Worm (Caenorhabditis elegans) whole organism, L1 larva: ENCODE data around the gene col-185.

ENCODE experiments used
- C16A3.4 ChIP-seq: fragments of 150-350 bp; optimal IDR thresholded peaks from 2 replicates; lab custom pipeline; 2014; ENCODE audit warnings: missing biosample characterization, missing genetic modification characterization
- C34B4.2 ChIP-seq: sonication (generic microtip); optimal IDR thresholded peaks from 2 replicates; lab custom pipeline; 2017; ENCODE audit warnings: mild to moderate bottlenecking, missing genetic modification characterization, missing compliant biosample characterization
- aha-1 ChIP-seq: fragments of 150-350 bp; optimal IDR thresholded peaks from 2 replicates; lab custom pipeline; 2014; ENCODE audit warnings: missing biosample characterization, missing genetic modification characterization
- alr-1 ChIP-seq: fragments of 200-800 bp; sonication (Bioruptor generic); optimal IDR thresholded peaks from 2 replicates; lab custom pipeline; 2018; ENCODE audit warnings: borderline replicate concordance, mild to moderate bottlenecking, missing genetic modification characterization, missing compliant biosample characterization
- ama-1 ChIP-seq: fragments of 150-350 bp; optimal IDR thresholded peaks from 2 replicates; lab custom pipeline; 2014
- blmp-1 ChIP-seq: fragments of 150-350 bp; optimal IDR thresholded peaks from 2 replicates; lab custom pipeline; 2014; ENCODE audit warnings: missing biosample characterization, missing genetic modification characterization
- ceh-63 ChIP-seq: fragments of 200-800 bp; sonication (Bioruptor generic); optimal IDR thresholded peaks from 2 replicates; lab custom pipeline; 2018; ENCODE audit warnings: mild to moderate bottlenecking, missing genetic modification characterization, missing compliant biosample characterization
- ceh-8 ChIP-seq: fragments of 200-800 bp; sonication (Bioruptor generic); optimal IDR thresholded peaks from 2 replicates; lab custom pipeline; 2018; ENCODE audit warnings: mild to moderate bottlenecking, missing genetic modification characterization, moderate library complexity, missing compliant biosample characterization
- ceh-82 ChIP-seq, 3 experiments: fragments of 150-350 bp in 1 of 3; sonication (generic microtip) in 2 of 3; optimal IDR thresholded peaks; 2 replicates each; lab custom pipeline; 2014 to 2017; ENCODE audit warnings: missing biosample characterization in 3 of 3, missing genetic modification characterization in 3 of 3
- ces-1 ChIP-seq: fragments of 150-350 bp; optimal IDR thresholded peaks from 2 replicates; lab custom pipeline; 2014; ENCODE audit warnings: missing biosample characterization, missing genetic modification reagents, missing genetic modification characterization
- dpl-1 ChIP-seq, 3 experiments: fragments of 150-350 bp in 2 of 3; sonication (generic microtip) in 1 of 3; optimal IDR thresholded peaks; 2 replicates each; lab custom pipeline; 2014 to 2017; ENCODE audit warnings: missing biosample characterization in 3 of 3, missing genetic modification characterization in 3 of 3, missing genetic modification reagents in 3 of 3
- efl-1 ChIP-seq, 4 experiments: fragments of 150-350 bp; optimal IDR thresholded peaks in 3 of 4; peaks in 1 of 4; 1 replicate in 1 of 4; 2 replicates in 3 of 4; lab custom pipeline; 2014; ENCODE audit warnings: missing biosample characterization in 2 of 4, missing genetic modification characterization in 2 of 4, missing genetic modification reagents in 2 of 4
- egl-13 ChIP-seq: sonication (generic microtip); optimal IDR thresholded peaks from 2 replicates; lab custom pipeline; 2016; ENCODE audit warnings: missing genotype, missing genetic modification reagents, missing genetic modification characterization, missing compliant biosample characterization
- elt-2 ChIP-seq: sonication (generic microtip); optimal IDR thresholded peaks from 2 replicates; lab custom pipeline; 2016; ENCODE audit warnings: missing genetic modification characterization, mild to moderate bottlenecking, inconsistent platforms, missing compliant biosample characterization, missing genetic modification reagents
- ets-5 ChIP-seq: fragments of 200-800 bp; sonication (Bioruptor generic); IDR thresholded peaks from 2 replicates; pipeline ENCODE4 v1.3.6; 2022; ENCODE audit warnings: missing genetic modification characterization, missing compliant biosample characterization
- fkh-8 ChIP-seq: sonication (generic microtip); optimal IDR thresholded peaks from 2 replicates; lab custom pipeline; 2016; ENCODE audit warnings: mild to moderate bottlenecking, missing genetic modification characterization, missing compliant biosample characterization
- fos-1 ChIP-seq: fragments of 150-350 bp; optimal IDR thresholded peaks from 2 replicates; lab custom pipeline; 2014; ENCODE audit warnings: missing biosample characterization, missing genetic modification characterization
- grh-1 ChIP-seq: fragments of 200-800 bp; sonication (Bioruptor generic); IDR thresholded peaks from 2 replicates; pipeline ENCODE4 v1.3.6; 2022; ENCODE audit warnings: missing genetic modification reagents, missing genetic modification characterization, missing compliant biosample characterization
- hlh-17 ChIP-seq: fragments of 200-800 bp; sonication (Bioruptor generic); optimal IDR thresholded peaks from 2 replicates; lab custom pipeline; 2018; ENCODE audit warnings: missing genetic modification characterization, mild to moderate bottlenecking, missing compliant biosample characterization, moderate library complexity, borderline replicate concordance
- hlh-4 ChIP-seq: sonication (generic microtip); optimal IDR thresholded peaks from 2 replicates; lab custom pipeline; 2016; ENCODE audit warnings: mild to moderate bottlenecking, missing genetic modification characterization, missing compliant biosample characterization
- irx-1 ChIP-seq: sonication (generic microtip); optimal IDR thresholded peaks from 2 replicates; lab custom pipeline; 2016; ENCODE audit warnings: missing genetic modification characterization, missing compliant biosample characterization
- jun-1 ChIP-seq: fragments of 150-350 bp; optimal IDR thresholded peaks from 2 replicates; lab custom pipeline; 2014; ENCODE audit warnings: missing biosample characterization, missing genetic modification reagents, missing genetic modification characterization
- lin-13 ChIP-seq: fragments of 150-350 bp; optimal IDR thresholded peaks from 2 replicates; lab custom pipeline; 2014; ENCODE audit warnings: missing biosample characterization, missing genetic modification reagents, missing genetic modification characterization
- lin-35 ChIP-seq, 2 experiments: fragments of 150-350 bp; optimal IDR thresholded peaks; 2 replicates each; lab custom pipeline; 2014; ENCODE audit warnings: missing biosample characterization in 2 of 2, missing genetic modification characterization in 2 of 2, missing genetic modification reagents in 2 of 2
- lin-39 ChIP-seq: fragments of 150-350 bp; optimal IDR thresholded peaks from 2 replicates; lab custom pipeline; 2014; ENCODE audit warnings: missing biosample characterization, missing genetic modification reagents, missing genetic modification characterization
- mdl-1 ChIP-seq, 2 experiments: fragments of 150-350 bp; optimal IDR thresholded peaks; 2 replicates each; lab custom pipeline; 2014 to 2017; ENCODE audit warnings: missing biosample characterization in 2 of 2, missing genetic modification characterization in 2 of 2, inconsistent platforms in 1 of 2
- mep-1 ChIP-seq: fragments of 150-350 bp; optimal IDR thresholded peaks from 2 replicates; lab custom pipeline; 2014; ENCODE audit warnings: missing biosample characterization, missing genetic modification characterization
- nhr-11 ChIP-seq: fragments of 150-350 bp; optimal IDR thresholded peaks from 2 replicates; lab custom pipeline; 2014; ENCODE audit warnings: missing biosample characterization, missing genetic modification characterization
- nhr-12 ChIP-seq: sonication (generic microtip); optimal IDR thresholded peaks from 2 replicates; lab custom pipeline; 2017; ENCODE audit warnings: missing biosample characterization, missing genetic modification characterization
- nhr-20 ChIP-seq: sonication (generic microtip); optimal IDR thresholded peaks from 2 replicates; lab custom pipeline; 2016; ENCODE audit warnings: mild to moderate bottlenecking, missing genetic modification characterization, missing compliant biosample characterization
- nhr-237 ChIP-seq: fragments of 150-350 bp; optimal IDR thresholded peaks from 2 replicates; lab custom pipeline; 2014; ENCODE audit warnings: missing biosample characterization, missing genetic modification characterization
- nhr-28 ChIP-seq: fragments of 150-350 bp; optimal IDR thresholded peaks from 2 replicates; lab custom pipeline; 2014; ENCODE audit warnings: missing biosample characterization, missing genetic modification characterization
- nhr-47 ChIP-seq: sonication (generic microtip); optimal IDR thresholded peaks from 2 replicates; lab custom pipeline; 2016; ENCODE audit warnings: mild to moderate bottlenecking, missing genetic modification characterization, moderate library complexity, missing compliant biosample characterization
- nhr-71 ChIP-seq: sonication (generic microtip); optimal IDR thresholded peaks from 2 replicates; lab custom pipeline; 2016; ENCODE audit warnings: mild to moderate bottlenecking, missing genetic modification characterization, moderate library complexity, missing compliant biosample characterization
- nhr-76 ChIP-seq: sonication (generic microtip); optimal IDR thresholded peaks from 2 replicates; lab custom pipeline; 2017; ENCODE audit warnings: missing biosample characterization, missing genetic modification characterization
- nhr-85 ChIP-seq: sonication (generic microtip); peaks from one replicate; lab custom pipeline; 2016; ENCODE audit warnings: missing genetic modification characterization, inconsistent platforms, missing compliant biosample characterization
- pag-3 ChIP-seq: sonication (generic microtip); optimal IDR thresholded peaks from 2 replicates; lab custom pipeline; 2017; ENCODE audit warnings: missing genetic modification characterization, mild to moderate bottlenecking, missing compliant biosample characterization, antibody characterized with exemption, borderline replicate concordance; ENCODE audit not compliant: insufficient read depth
- pqm-1 ChIP-seq: sonication (generic microtip); optimal IDR thresholded peaks from 3 replicates; lab custom pipeline; 2017; ENCODE audit warnings: missing biosample characterization, missing genetic modification characterization
- rnt-1 ChIP-seq: sonication (generic microtip); optimal IDR thresholded peaks from 2 replicates; lab custom pipeline; 2016; ENCODE audit warnings: mild to moderate bottlenecking, missing genetic modification characterization, moderate library complexity, missing compliant biosample characterization
- snu-23 ChIP-seq: sonication (generic microtip); optimal IDR thresholded peaks from 2 replicates; lab custom pipeline; 2016; ENCODE audit warnings: missing genetic modification characterization, missing compliant biosample characterization
- swsn-7 ChIP-seq: sonication (generic microtip); optimal IDR thresholded peaks from 2 replicates; lab custom pipeline; 2016; ENCODE audit warnings: missing genetic modification characterization, missing compliant biosample characterization
- tbx-2 ChIP-seq: sonication (generic microtip); optimal IDR thresholded peaks from 2 replicates; lab custom pipeline; 2016; ENCODE audit warnings: missing genetic modification characterization, missing compliant biosample characterization
- tlp-1 ChIP-seq: fragments of 150-350 bp; optimal IDR thresholded peaks from 2 replicates; lab custom pipeline; 2014; ENCODE audit warnings: missing biosample characterization, missing genetic modification characterization
- unc-62 ChIP-seq: fragments of 150-350 bp; optimal IDR thresholded peaks from 2 replicates; lab custom pipeline; 2014; ENCODE audit warnings: missing biosample characterization, missing genetic modification reagents, missing genetic modification characterization
- unc-86 ChIP-seq: sonication (generic microtip); optimal IDR thresholded peaks from 2 replicates; lab custom pipeline; 2016; ENCODE audit warnings: missing genetic modification characterization, missing compliant biosample characterization
- unc-98 ChIP-seq: fragments of 200-800 bp; sonication (Bioruptor generic); IDR thresholded peaks from 2 replicates; pipeline ENCODE4 v1.3.6; 2022; ENCODE audit warnings: missing genetic modification characterization, missing compliant biosample characterization
- xbp-1 ChIP-seq: sonication (generic microtip); optimal IDR thresholded peaks from 2 replicates; lab custom pipeline; 2016; ENCODE audit warnings: missing genetic modification characterization, missing compliant biosample characterization
- zag-1 ChIP-seq: fragments of 150-350 bp; optimal IDR thresholded peaks from 2 replicates; lab custom pipeline; 2014; ENCODE audit warnings: missing biosample characterization, missing genetic modification characterization
- zip-4 ChIP-seq: fragments of 200-800 bp; sonication (Bioruptor generic); optimal IDR thresholded peaks from 2 replicates; lab custom pipeline; 2018; ENCODE audit warnings: mild to moderate bottlenecking, missing genetic modification characterization, moderate library complexity, missing compliant biosample characterization
- ztf-11 ChIP-seq, 2 experiments: sonication (generic microtip); optimal IDR thresholded peaks; 2 replicates each; lab custom pipeline; 2016 to 2017; ENCODE audit warnings: missing genetic modification characterization in 2 of 2, missing biosample characterization in 1 of 2, missing compliant biosample characterization in 1 of 2

col-185 gene

ce11 chrX:13528630-13529138 lies 17.8 kb upstream of the col-185 start, which contains the start of gene F18H3.4 (continued):
- peak; percentile 19 to 42 (median 23) for TF ChIP-seq dpl-1 (GFP tag; optimal IDR thresholded peaks at IDR 0.05; lab: Kevin White, UChicago)
- TF ChIP-seq C34B4.2 (tag; lab: Kevin White, UChicago): no peak
- TF ChIP-seq hlh-17 (GFP tag; lab: Kevin White, UChicago): no peak
- no peak for TF ChIP-seq ets-5 (GFP tag; lab: Robert Waterston, UW)
- no peak for TF ChIP-seq C16A3.4 (tag; lab: Kevin White, UChicago)
- no peak for TF ChIP-seq ztf-11 (tag; optimal IDR thresholded peaks at IDR 0.05; lab: Kevin White, UChicago)
- no peak for TF ChIP-seq ceh-63 (GFP tag; lab: Kevin White, UChicago)
- no peak for TF ChIP-seq aha-1 (tag; lab: Kevin White, UChicago)
- TF ChIP-seq ces-1 (GFP tag; lab: Kevin White, UChicago): no peak
- TF ChIP-seq ceh-8 (GFP tag; lab: Kevin White, UChicago): no peak
- TF ChIP-seq nhr-85 (tag; lab: Kevin White, UChicago): peak; percentile 81
- no peak for TF ChIP-seq pag-3 (tag; lab: Kevin White, UChicago)
- no peak for TF ChIP-seq swsn-7
- peak; percentile 80 for TF ChIP-seq nhr-71 (tag; lab: Kevin White, UChicago)
- peak; percentile 24 for TF ChIP-seq egl-13
- TF ChIP-seq fos-1 (tag; lab: Kevin White, UChicago): peak; percentile 57
- TF ChIP-seq alr-1: no peak
- peak; percentile 93 for TF ChIP-seq nhr-20 (tag; lab: Kevin White, UChicago)
- no peak for TF ChIP-seq ama-1
- no peak for TF ChIP-seq nhr-76 (tag; lab: Kevin White, UChicago)
- no peak for TF ChIP-seq nhr-28
- no peak for TF ChIP-seq nhr-11 (tag; lab: Kevin White, UChicago)
- TF ChIP-seq blmp-1 (tag; lab: Kevin White, UChicago): peak; percentile 37
- peak; percentile 14 for TF ChIP-seq tbx-2 (tag; lab: Kevin White, UChicago)
- peak; percentile 42 for TF ChIP-seq tlp-1 (tag; lab: Kevin White, UChicago)
- TF ChIP-seq zip-4: no peak
- TF ChIP-seq grh-1 (GFP tag; lab: Robert Waterston, UW): no peak
- peak; percentile 31 for TF ChIP-seq nhr-47 (tag; lab: Kevin White, UChicago)
- peak; percentile 98 for TF ChIP-seq elt-2
- peak; percentile 47 for TF ChIP-seq snu-23
- no peak for TF ChIP-seq unc-86 (tag; lab: Kevin White, UChicago)
- no peak for TF ChIP-seq fkh-8 (tag; lab: Kevin White, UChicago)
- TF ChIP-seq mep-1 (tag; lab: Kevin White, UChicago): peak; percentile 2
- no peak for TF ChIP-seq xbp-1
- no peak for TF ChIP-seq irx-1
- peak in 1 of 2 experiments; percentile 79 for TF ChIP-seq mdl-1 (tag; optimal IDR thresholded peaks at IDR 0.05; lab: Kevin White, UChicago)
- no peak for TF ChIP-seq rnt-1 (tag; lab: Kevin White, UChicago)
- TF ChIP-seq nhr-237 (tag; lab: Kevin White, UChicago): no peak
- TF ChIP-seq efl-1 (optimal IDR thresholded peaks at IDR 0.05; lab: Kevin White, UChicago): peak in 1 of 2 experiments; percentile 5
- peak in 1 of 2 experiments; percentile 89 for TF ChIP-seq efl-1 (GFP tag; optimal IDR thresholded peaks at IDR 0.05 in 1 of 2; lab: Kevin White, UChicago)

- TF ChIP-seq unc-62 (GFP tag; lab: Kevin White, UChicago) (no peak), ces-1 (GFP tag; lab: Kevin White, UChicago) (no peak), rnt-1 (tag; lab: Kevin White, UChicago) (peak; percentile 80), nhr-47 (tag; lab: Kevin White, UChicago) (peak; percentile 78), lin-13 (GFP tag; lab: Kevin White, UChicago) (no peak), nhr-12 (tag; lab: Kevin White, UChicago) (no peak), dpl-1 (GFP tag; optimal IDR thresholded peaks at IDR 0.05; lab: Kevin White, UChicago) (peak in 1 of 3 experiments; percentile 12), pqm-1 (tag; lab: Kevin White, UChicago) (no peak), lin-35 (GFP tag; optimal IDR thresholded peaks at IDR 0.05; lab: Kevin White, UChicago) (peak; percentile 48 to 61), ets-5 (GFP tag; lab: Robert Waterston, UW) (no peak), elt-2 (peak; percentile 88), ceh-82 (tag; optimal IDR thresholded peaks at IDR 0.05; lab: Kevin White, UChicago) (peak; percentile 15 to 86 (median 76)), blmp-1 (tag; lab: Kevin White, UChicago) (peak; percentile 67), unc-98 (GFP tag; lab: Robert Waterston, UW) (no peak), nhr-11 (tag; lab: Kevin White, UChicago) (no peak), zag-1 (no peak), jun-1 (tag; lab: Kevin White, UChicago) (peak; percentile 82), hlh-4 (tag; lab: Kevin White, UChicago) (no peak), lin-39 (tag; lab: Kevin White, UChicago) (no peak), fkh-8 (tag; lab: Kevin White, UChicago) (peak; percentile 74)
Measured at ce11 chrX:13527347-13528092, 16.6 kb upstream of the col-185 start, which contains the start of gene pab-2. Gene pab-2 (minus strand): TSS chrX:13527415.
